Fruit fly (Drosophila melanogaster) whole organism, wandering third instar larva: ENCODE measurements around the gene CG6287.

Experiments
- Abd-B ChIP-seq: fragments of >200 bp; optimal IDR thresholded peaks from 2 replicates; lab custom pipeline; 2017; ENCODE audit warnings: missing biosample characterization, missing genetic modification characterization
- CG32264 ChIP-seq: fragments of 200-800 bp; sonication (Bioruptor generic); optimal IDR thresholded peaks from 2 replicates; lab custom pipeline; 2016; ENCODE audit warnings: missing biosample characterization, missing genetic modification characterization
- CG9705 ChIP-seq: fragments of 200-800 bp; sonication (Bioruptor generic); optimal IDR thresholded peaks from 2 replicates; lab custom pipeline; 2018; ENCODE audit warnings: missing biosample characterization, mild to moderate bottlenecking, missing genetic modification characterization
- CrebA ChIP-seq: fragments of 200-800 bp; sonication (Bioruptor generic); optimal IDR thresholded peaks from 2 replicates; lab custom pipeline; 2016; ENCODE audit warnings: missing biosample characterization, mild to moderate bottlenecking, missing genetic modification characterization, borderline replicate concordance
- Dfd ChIP-seq: fragments of >200 bp; optimal IDR thresholded peaks from 2 replicates; lab custom pipeline; 2017; ENCODE audit warnings: missing biosample characterization, missing genetic modification characterization
- Dif ChIP-seq: fragments of 200-275, 200-300 bp; sonication (Bioruptor generic); optimal IDR thresholded peaks from 2 replicates; lab custom pipeline; 2018; ENCODE audit warnings: missing biosample characterization, missing genetic modification characterization; ENCODE audit not compliant: partially characterized antibody
- GATAd ChIP-seq: sonication (Bioruptor generic); optimal IDR thresholded peaks from 2 replicates; lab custom pipeline; 2016; ENCODE audit warnings: missing biosample characterization, missing genetic modification characterization
- HLH106 ChIP-seq: fragments of 200-800 bp; optimal IDR thresholded peaks from 3 replicates; lab custom pipeline; 2019; ENCODE audit warnings: missing biosample characterization, mild to moderate bottlenecking, missing genetic modification characterization, moderate library complexity
- Hr83 ChIP-seq: fragments of 200-300 bp; sonication (Bioruptor generic); optimal IDR thresholded peaks from 2 replicates; lab custom pipeline; 2016; ENCODE audit warnings: missing biosample characterization, mild to moderate bottlenecking, missing genetic modification characterization, moderate library complexity; ENCODE audit not compliant: poor library complexity, severe bottlenecking
- Mio ChIP-seq: sonication (Bioruptor generic); optimal IDR thresholded peaks from 2 replicates; lab custom pipeline; 2016; ENCODE audit warnings: missing biosample characterization, missing genetic modification characterization
- Myc ChIP-seq: fragments of >200 bp; optimal IDR thresholded peaks from 2 replicates; lab custom pipeline; 2017
- N ChIP-seq: fragments of >200 bp; optimal IDR thresholded peaks from 2 replicates; lab custom pipeline; 2018; ENCODE audit warnings: missing biosample characterization, missing external identifiers, missing genetic modification characterization
- OdsH ChIP-seq: fragments of 200-800 bp; sonication (Bioruptor generic); optimal IDR thresholded peaks from 2 replicates; lab custom pipeline; 2016; ENCODE audit warnings: missing biosample characterization, mild to moderate bottlenecking, missing genetic modification characterization
- Rel ChIP-seq, 2 experiments: fragments of 200-800 bp; sonication (Bioruptor generic) in 1 of 2; optimal IDR thresholded peaks; 2 replicates in 1 of 2; 3 replicates in 1 of 2; lab custom pipeline; 2016 to 2019; ENCODE audit warnings: mild to moderate bottlenecking in 2 of 2, missing biosample characterization in 2 of 2, missing genetic modification characterization in 2 of 2, moderate library complexity in 1 of 2
- Sp1 ChIP-seq: fragments of 200-800 bp; sonication (Bioruptor generic); optimal IDR thresholded peaks from 3 replicates; lab custom pipeline; 2019; ENCODE audit warnings: missing biosample characterization, mild to moderate bottlenecking, missing genetic modification characterization, moderate library complexity
- Vsx2 ChIP-seq: fragments of 200-300, 225-300 bp; sonication (Bioruptor generic); optimal IDR thresholded peaks from 2 replicates; lab custom pipeline; 2018; ENCODE audit warnings: missing biosample characterization, missing genetic modification characterization; ENCODE audit not compliant: partially characterized antibody
- brk ChIP-seq: fragments of 200-800 bp; sonication (Bioruptor generic); optimal IDR thresholded peaks from 2 replicates; lab custom pipeline; 2016; ENCODE audit warnings: missing biosample characterization, mild to moderate bottlenecking, missing genetic modification characterization
- dl ChIP-seq, 2 experiments: fragments of 175-275, 200-275 bp in 1 of 2; fragments of 200-275 bp in 1 of 2; sonication (Bioruptor generic); optimal IDR thresholded peaks; lab custom pipeline; 2018; ENCODE audit warnings: mild to moderate bottlenecking in 2 of 2, missing biosample characterization in 2 of 2, missing genetic modification characterization in 2 of 2, moderate library complexity in 2 of 2; ENCODE audit not compliant: partially characterized antibody in 2 of 2, insufficient read depth in 1 of 2
- dmrt93B ChIP-seq: fragments of 200-800 bp; sonication (Bioruptor generic); optimal IDR thresholded peaks from 2 replicates; lab custom pipeline; 2018; ENCODE audit warnings: missing biosample characterization, mild to moderate bottlenecking, missing genetic modification characterization
- ey ChIP-seq: fragments of 200-800 bp; sonication (Bioruptor generic); optimal IDR thresholded peaks from 2 replicates; lab custom pipeline; 2016; ENCODE audit warnings: missing biosample characterization, missing genetic modification characterization
- foxo ChIP-seq, 2 experiments: fragments of 200-800 bp; sonication (Bioruptor generic); optimal IDR thresholded peaks; 2 replicates in 1 of 2; 3 replicates in 1 of 2; lab custom pipeline; 2016 to 2017; ENCODE audit warnings: missing biosample characterization in 2 of 2, missing genetic modification characterization in 2 of 2
- h ChIP-seq: fragments of 200-800 bp; sonication (Bioruptor generic); optimal IDR thresholded peaks from 3 replicates; lab custom pipeline; 2016; ENCODE audit warnings: missing biosample characterization, mild to moderate bottlenecking, missing genetic modification characterization
- jim ChIP-seq: fragments of 175-275, 200-325 bp; sonication (Bioruptor generic); optimal IDR thresholded peaks from 2 replicates; lab custom pipeline; 2016; ENCODE audit warnings: missing biosample characterization, mild to moderate bottlenecking, missing genetic modification characterization
- lola ChIP-seq: fragments of >200 bp; optimal IDR thresholded peaks from 2 replicates; lab custom pipeline; 2017; ENCODE audit warnings: missing biosample characterization, missing genetic modification characterization
- pan ChIP-seq: fragments of >200 bp; optimal IDR thresholded peaks from 2 replicates; lab custom pipeline; 2017
- psq ChIP-seq: fragments of 200-800 bp; sonication (Bioruptor generic); optimal IDR thresholded peaks from 3 replicates; lab custom pipeline; 2017; ENCODE audit warnings: missing biosample characterization, mild to moderate bottlenecking, missing genetic modification characterization, moderate library complexity
- rgr ChIP-seq: fragments of 200-800 bp; sonication (Bioruptor generic); optimal IDR thresholded peaks from 3 replicates; lab custom pipeline; 2016; ENCODE audit warnings: missing biosample characterization, mild to moderate bottlenecking, missing genetic modification characterization
- sv ChIP-seq: fragments of 200-800 bp; sonication (Bioruptor generic); optimal IDR thresholded peaks from 3 replicates; lab custom pipeline; 2016; ENCODE audit warnings: missing biosample characterization, missing genetic modification characterization
- tai ChIP-seq: sonication (Bioruptor generic); optimal IDR thresholded peaks from 2 replicates; lab custom pipeline; 2016; ENCODE audit warnings: missing biosample characterization, missing genetic modification characterization
- usp ChIP-seq: fragments of >200 bp; optimal IDR thresholded peaks from 2 replicates; lab custom pipeline; 2017; ENCODE audit warnings: missing biosample characterization, missing genetic modification characterization
- woc ChIP-seq: sonication (Bioruptor generic); optimal IDR thresholded peaks from 2 replicates; lab custom pipeline; 2016; ENCODE audit warnings: missing biosample characterization, mild to moderate bottlenecking, missing genetic modification characterization

The CG6287 gene

DNA sequence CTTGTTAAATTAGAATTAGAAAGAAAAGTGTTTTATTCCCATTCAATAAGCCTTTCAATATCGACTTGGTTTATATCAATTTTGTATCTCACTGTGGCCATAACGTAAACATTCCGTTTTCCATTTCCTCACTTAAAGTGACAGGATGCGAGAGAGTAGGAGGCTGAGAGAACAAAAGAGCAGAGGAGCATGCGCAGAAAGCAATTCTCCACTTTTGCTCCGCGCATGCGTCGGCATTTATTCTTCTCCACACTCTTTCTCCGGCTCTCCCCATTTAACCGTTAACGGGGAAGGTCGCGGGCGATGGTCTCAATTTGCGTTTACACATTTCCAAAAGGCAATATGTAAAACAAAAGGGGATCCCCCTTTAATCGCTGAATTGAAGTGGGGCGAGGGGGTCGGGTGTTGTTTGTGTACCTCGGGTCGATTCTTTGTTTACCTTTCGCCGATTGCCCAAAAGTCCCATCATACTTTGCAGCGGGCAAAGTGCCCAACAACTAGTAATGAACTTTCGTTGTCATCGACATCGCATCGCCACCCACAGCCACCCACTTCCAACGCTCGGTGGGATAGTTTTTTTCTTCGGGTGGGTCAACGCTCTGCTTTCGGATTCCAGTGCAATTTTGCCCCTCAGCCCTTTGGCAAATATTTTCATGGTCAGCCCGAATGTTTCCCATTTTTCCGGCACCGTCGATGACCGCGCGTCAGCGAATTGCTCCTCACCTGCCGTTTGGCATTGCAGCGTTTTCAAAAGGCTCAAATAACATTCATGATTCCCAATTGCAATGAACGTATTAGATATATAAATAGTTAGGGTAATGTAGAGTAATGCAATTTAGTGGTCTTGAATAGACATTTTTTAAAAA lies 13.4 kb upstream of the CG6287 start:
- peak in 1 of 2 experiments; percentile 7 for TF ChIP-seq dl (GFP tag; optimal IDR thresholded peaks at IDR 0.05; lab: Kevin White, UChicago; ENCODE audit: insufficient read depth in 1 of 2, partially characterized antibody in 2 of 2)
- TF ChIP-seq CG9705 (GFP tag; lab: Kevin White, UChicago) = no peak
- no peak for TF ChIP-seq Sp1
- TF ChIP-seq Rel (GFP tag; optimal IDR thresholded peaks at IDR 0.05; lab: Kevin White, UChicago) = no peak
- TF ChIP-seq Rel (tag; optimal IDR thresholded peaks at IDR 0.05; lab: Kevin White, UChicago) = peak; percentile 91
- peak; percentile 66 for TF ChIP-seq Dif (GFP tag; lab: Kevin White, UChicago)
- no peak for TF ChIP-seq dmrt93B (GFP tag; lab: Kevin White, UChicago)
- no peak for TF ChIP-seq CG32264
- peak; percentile 87 for TF ChIP-seq Vsx2 (GFP tag; lab: Kevin White, UChicago)

- TF ChIP-seq Hr83 (GFP tag; lab: Kevin White, UChicago) = no peak
- no peak for TF ChIP-seq Mio (GFP tag; lab: Kevin White, UChicago)
These were observed 12.5 kb upstream of the CG6287 start for dm6 chr2L:11167997-11168396.

dm6 chr2L:11148969-11149368 lies 6.6 kb downstream of the CG6287 start, which contains the start of gene Gyc32E:
TSS of gene Gyc32E (minus strand) at chr2L:11149101.
- TF ChIP-seq CrebA = no peak
- no peak for TF ChIP-seq usp (GFP tag; lab: Kevin White, UChicago)
- TF ChIP-seq h (GFP tag; lab: Kevin White, UChicago) = no peak
- TF ChIP-seq dmrt93B (GFP tag; lab: Kevin White, UChicago) = no peak
- TF ChIP-seq rgr (GFP tag; lab: Kevin White, UChicago) = no peak
- TF ChIP-seq CG9705 (GFP tag; lab: Kevin White, UChicago) = no peak
- no peak for TF ChIP-seq OdsH (GFP tag; lab: Kevin White, UChicago)

- TF ChIP-seq Rel (GFP tag; optimal IDR thresholded peaks at IDR 0.05; lab: Kevin White, UChicago) (no peak), Rel (tag; optimal IDR thresholded peaks at IDR 0.05; lab: Kevin White, UChicago) (no peak), Dfd (GFP tag; lab: Kevin White, UChicago) (no peak), lola (GFP tag; lab: Kevin White, UChicago) (no peak), dmrt93B (GFP tag; lab: Kevin White, UChicago) (no peak), woc (GFP tag; lab: Kevin White, UChicago) (no peak), pan (lab: Kevin White, UChicago) (no peak), Abd-B (GFP tag; lab: Kevin White, UChicago) (no peak)
- TF ChIP-seq, all 38 proteins: peak for 0
These were observed 10.2 kb downstream of the CG6287 start, which contains the start of gene CG31867 for dm6 chr2L:11145317-11145716. TSS of gene CG31867 (minus strand) at chr2L:11145417.

DNA sequence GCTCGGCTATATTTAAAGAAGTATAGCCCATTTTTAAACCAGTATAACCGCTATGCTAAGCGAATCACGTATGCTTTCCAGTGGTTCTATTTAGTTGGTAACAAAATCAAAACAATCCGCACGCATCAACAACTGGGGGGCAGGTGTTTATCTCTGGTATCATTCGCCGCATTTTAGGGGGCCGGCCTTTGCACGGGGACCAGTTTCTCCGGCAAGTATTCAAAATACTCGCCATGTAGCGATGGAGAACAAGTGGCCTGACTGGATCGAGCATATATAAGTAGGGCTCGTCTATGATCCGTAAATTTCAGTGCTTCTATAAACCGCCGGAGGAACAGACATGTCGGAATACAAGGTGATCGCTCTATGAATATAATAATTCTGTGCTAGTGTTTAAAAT lies 19.4 kb downstream of the CG6287 start, which contains the start of gene hgo:
Gene hgo, plus strand, starts transcription at position 301 of the 400 bp plus-strand sequence.
- TF ChIP-seq N (GFP tag; lab: Kevin White, UChicago) (no peak), CG9705 (GFP tag; lab: Kevin White, UChicago) (no peak)
- TF ChIP-seq, all 38 proteins: peak for 0

- TF ChIP-seq tai (no peak), Myc (lab: Kevin White, UChicago) (peak; percentile 47)
These were observed 25.1 kb downstream of the CG6287 start, which contains the start of the genes RfC38 and CG4751 for dm6 chr2L:11130151-11131008. TSS of gene RfC38 (minus strand) at chr2L:11130645. TSS of gene CG4751 (plus strand) at chr2L:11130737.

DNA sequence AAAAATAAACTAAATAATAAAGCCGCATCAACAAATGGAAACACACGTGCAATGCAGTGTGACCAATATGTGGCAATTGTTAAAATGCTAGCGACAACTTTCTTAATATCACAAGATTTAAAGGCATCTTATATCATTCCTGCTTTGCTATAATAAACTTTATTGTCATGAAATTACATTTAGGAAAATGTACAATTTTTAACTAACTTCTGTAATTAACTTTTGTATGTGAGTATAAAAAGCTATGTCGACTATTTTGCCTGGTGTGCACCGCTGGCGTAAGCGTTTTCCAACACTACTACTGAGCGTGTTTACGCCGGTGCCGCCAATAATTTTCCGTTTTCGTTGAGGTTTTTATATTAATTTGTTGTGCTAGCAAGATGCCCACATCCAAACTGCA lies 32.0 kb downstream of the CG6287 start, which contains the start of the genes Csl4 and Nup160:
Gene Csl4, minus strand, starts transcription at position 69 of the 400 bp plus-strand sequence.
Gene Nup160, plus strand, starts transcription at position 279 of the 400 bp plus-strand sequence.
- TF ChIP-seq Vsx2 (GFP tag; lab: Kevin White, UChicago) (no peak), jim (GFP tag; lab: Kevin White, UChicago) (no peak), HLH106 (tag; lab: Kevin White, UChicago) (peak; percentile 78), Mio (GFP tag; lab: Kevin White, UChicago) (peak; percentile 53), usp (GFP tag; lab: Kevin White, UChicago) (no peak), pan (lab: Kevin White, UChicago) (no peak), ey (GFP tag; lab: Kevin White, UChicago) (peak; percentile 87), Abd-B (GFP tag; lab: Kevin White, UChicago) (no peak), rgr (GFP tag; lab: Kevin White, UChicago) (no peak), GATAd (GFP tag; lab: Kevin White, UChicago) (peak; percentile 67), dmrt93B (GFP tag; lab: Kevin White, UChicago) (no peak), foxo (GFP tag; optimal IDR thresholded peaks at IDR 0.05; lab: Kevin White, UChicago) (peak; percentile 4 to 92), CG9705 (GFP tag; lab: Kevin White, UChicago) (peak; percentile 65), psq (GFP tag; lab: Kevin White, UChicago) (peak; percentile 73), N (GFP tag; lab: Kevin White, UChicago) (no peak), CG32264 (peak; percentile 46), brk (no peak), sv (peak; percentile 84), tai (no peak), lola (GFP tag; lab: Kevin White, UChicago) (no peak)
